Fruit fly (Drosophila melanogaster) whole organism, embryonic: ENCODE results near the gene CG15629.

Source experiments
- Adf1 ChIP-seq: fragments of 200-800 bp; sonication (Bioruptor generic); IDR thresholded peaks from 2 replicates; pipeline ENCODE4 v1.3.6; 2022; ENCODE audit warnings: missing biosample characterization, missing genetic modification characterization
- Atf-2 ChIP-seq: fragments of 200-800 bp; sonication (Bioruptor generic); optimal IDR thresholded peaks from 2 replicates; lab custom pipeline; 2016; ENCODE audit warnings: missing biosample characterization, missing genetic modification characterization
- BEAF-32 ChIP-seq: fragments of 200-800 bp; sonication (Bioruptor generic); optimal IDR thresholded peaks from 3 replicates; lab custom pipeline; 2017; ENCODE audit warnings: missing biosample characterization, missing genetic modification characterization, mild to moderate bottlenecking, moderate library complexity, missing genetic modification reagents
- CG11247 ChIP-seq: fragments of 200-800 bp; sonication (Bioruptor generic); IDR thresholded peaks from 2 replicates; pipeline ENCODE4 v1.3.6; 2022; ENCODE audit warnings: missing biosample characterization, missing genetic modification characterization
- CG12219 ChIP-seq: fragments of 200-800 bp; sonication (Bioruptor generic); optimal IDR thresholded peaks from 3 replicates; lab custom pipeline; 2018; ENCODE audit warnings: missing biosample characterization, mild to moderate bottlenecking, missing genetic modification characterization
- CG14860 ChIP-seq: fragments of 200-800 bp; sonication (Bioruptor generic); IDR thresholded peaks from 3 replicates; pipeline ENCODE4 v1.3.6; 2022; ENCODE audit warnings: missing biosample characterization, missing genetic modification characterization; ENCODE audit not compliant: partially characterized antibody
- CG16813 ChIP-seq: fragments of 200-800 bp; sonication (Bioruptor generic); IDR thresholded peaks from 3 replicates; pipeline ENCODE4 v1.3.6; 2022; ENCODE audit warnings: missing biosample characterization, missing genetic modification characterization; ENCODE audit not compliant: partially characterized antibody
- CG16863 ChIP-seq: fragments of 200-800 bp; sonication (Bioruptor generic); optimal IDR thresholded peaks from 3 replicates; lab custom pipeline; 2016; ENCODE audit warnings: missing biosample characterization, missing genetic modification characterization
- CG17359 ChIP-seq: fragments of 200-800 bp; sonication (Bioruptor generic); optimal IDR thresholded peaks from 3 replicates; lab custom pipeline; 2018; ENCODE audit warnings: missing biosample characterization, mild to moderate bottlenecking, missing genetic modification characterization, moderate library complexity
- CG17829 ChIP-seq: fragments of 200-800 bp; optimal IDR thresholded peaks from 2 replicates; lab custom pipeline; 2019; ENCODE audit warnings: missing biosample characterization, mild to moderate bottlenecking, missing genetic modification characterization, moderate library complexity
- CG2678 ChIP-seq: fragments of 200-800 bp; sonication (Bioruptor generic); optimal IDR thresholded peaks from 3 replicates; lab custom pipeline; 2019; ENCODE audit warnings: missing biosample characterization, mild to moderate bottlenecking, missing genetic modification characterization, moderate library complexity
- CG2889 ChIP-seq: fragments of 200-800 bp; sonication (Bioruptor generic); IDR thresholded peaks from 3 replicates; pipeline ENCODE4 v1.3.6; 2022; ENCODE audit warnings: missing biosample characterization, missing genetic modification characterization
- CG30431 ChIP-seq: fragments of 200-800 bp; sonication (Bioruptor generic); optimal IDR thresholded peaks from 2 replicates; lab custom pipeline; 2017; ENCODE audit warnings: missing biosample characterization, missing genetic modification characterization
- CG3726 ChIP-seq: fragments of 200-800 bp; sonication (Bioruptor generic); IDR thresholded peaks from 3 replicates; pipeline ENCODE4, ENCODE4 v1.3.6; 2022; ENCODE audit warnings: missing biosample characterization, missing genetic modification characterization
- CG7556 ChIP-seq: fragments of 200-800 bp; sonication (Bioruptor generic); optimal IDR thresholded peaks from 2 replicates; lab custom pipeline; 2017; ENCODE audit warnings: missing biosample characterization, mild to moderate bottlenecking, missing genetic modification characterization
- CG7963 ChIP-seq: fragments of 200-800 bp; sonication (Bioruptor generic); IDR thresholded peaks from 3 replicates; pipeline ENCODE4 v1.3.6; 2022; ENCODE audit warnings: missing biosample characterization, missing genetic modification characterization; ENCODE audit not compliant: partially characterized antibody
- CG8924 ChIP-seq: fragments of 200-800 bp; optimal IDR thresholded peaks from 3 replicates; lab custom pipeline; 2019; ENCODE audit warnings: missing biosample characterization, mild to moderate bottlenecking, missing genetic modification characterization, moderate library complexity
- CG9215 ChIP-seq: fragments of 200-800 bp; sonication (Bioruptor generic); IDR thresholded peaks from 2 replicates; pipeline ENCODE4 v1.3.6; 2022; ENCODE audit warnings: missing biosample characterization, missing genetic modification characterization
- Drgx ChIP-seq: fragments of 200-800 bp; sonication (Bioruptor generic); IDR thresholded peaks from 2 replicates; pipeline ENCODE4 v1.3.6; 2022; ENCODE audit warnings: missing biosample characterization, missing genetic modification characterization
- Gug ChIP-seq: fragments of 200-800 bp; sonication (Bioruptor generic); IDR thresholded peaks from 4 replicates; pipeline ENCODE4 v1.3.6; 2022; ENCODE audit warnings: missing biosample characterization, missing genetic modification characterization
- HLH4C ChIP-seq: fragments of 200-800 bp; sonication (Bioruptor generic); IDR thresholded peaks from 3 replicates; pipeline ENCODE4 v1.3.6; 2022; ENCODE audit warnings: missing biosample characterization, missing genetic modification characterization; ENCODE audit not compliant: partially characterized antibody
- Hand ChIP-seq: fragments of 200-800 bp; sonication (Bioruptor generic); optimal IDR thresholded peaks from 2 replicates; lab custom pipeline; 2017; ENCODE audit warnings: mild to moderate bottlenecking, missing biosample characterization, missing genetic modification reagents, missing genetic modification characterization
- Hr51 ChIP-seq, 2 experiments: fragments of 200-800 bp; sonication (Bioruptor generic); optimal IDR thresholded peaks; 2 replicates in 1 of 2; 3 replicates in 1 of 2; lab custom pipeline; 2016 to 2018; ENCODE audit warnings: missing biosample characterization in 2 of 2, missing genetic modification characterization in 2 of 2, mild to moderate bottlenecking in 1 of 2, moderate library complexity in 1 of 2
- Med ChIP-seq: fragments of 200-800 bp; sonication (Bioruptor generic); peaks from one replicate; lab custom pipeline; 2016; ENCODE audit warnings: missing biosample characterization, missing genetic modification characterization, mild to moderate bottlenecking, inconsistent platforms, moderate library complexity
- Pdp1 ChIP-seq, 2 experiments: fragments of 200-800 bp; sonication (Bioruptor generic); optimal IDR thresholded peaks; 3 replicates each; lab custom pipeline; 2016; ENCODE audit warnings: missing biosample characterization in 2 of 2, missing genetic modification characterization in 2 of 2, mild to moderate bottlenecking in 1 of 2, moderate library complexity in 1 of 2
- Rfx ChIP-seq: fragments of 200-800 bp; sonication (Bioruptor generic); IDR thresholded peaks from 2 replicates; pipeline ENCODE4 v1.3.6; 2022; ENCODE audit warnings: missing biosample characterization, missing genetic modification characterization
- bbx ChIP-seq: fragments of 200-800 bp; sonication (Bioruptor generic); IDR thresholded peaks from 2 replicates; pipeline ENCODE4 v1.3.6; 2022; ENCODE audit warnings: missing biosample characterization, missing genetic modification characterization; ENCODE audit not compliant: partially characterized antibody
- dysf ChIP-seq: fragments of 200-800 bp; sonication (Bioruptor generic); IDR thresholded peaks from 3 replicates; pipeline ENCODE4 v1.3.6; 2022; ENCODE audit warnings: missing biosample characterization, missing genetic modification characterization
- exex ChIP-seq: fragments of 200-800 bp; sonication (Bioruptor generic); optimal IDR thresholded peaks from 4 replicates; lab custom pipeline; 2018; ENCODE audit warnings: missing biosample characterization, mild to moderate bottlenecking, missing genetic modification characterization, moderate library complexity
- fd102C ChIP-seq: fragments of 200-800 bp; sonication (Bioruptor generic); optimal IDR thresholded peaks from 2 replicates; lab custom pipeline; 2018; ENCODE audit warnings: missing biosample characterization, mild to moderate bottlenecking, missing genetic modification characterization, moderate library complexity
- grau ChIP-seq: fragments of 200-800 bp; optimal IDR thresholded peaks from 3 replicates; lab custom pipeline; 2019; ENCODE audit warnings: missing biosample characterization, mild to moderate bottlenecking, missing genetic modification characterization, moderate library complexity
- insv ChIP-seq, 2 experiments: fragments of 200-800 bp; sonication (Bioruptor generic); optimal IDR thresholded peaks; 3 replicates each; lab custom pipeline; 2016 to 2018; ENCODE audit warnings: missing biosample characterization in 2 of 2, missing genetic modification characterization in 2 of 2
- kah ChIP-seq: fragments of 200-800 bp; sonication (Bioruptor generic); optimal IDR thresholded peaks from 2 replicates; lab custom pipeline; 2018; ENCODE audit warnings: missing biosample characterization, mild to moderate bottlenecking, missing genetic modification characterization
- ken ChIP-seq: fragments of 200-800 bp; sonication (Bioruptor generic); IDR thresholded peaks from 3 replicates; pipeline ENCODE4 v1.3.6; 2022; ENCODE audit warnings: missing biosample characterization, missing genetic modification characterization
- mam ChIP-seq: fragments of 200-800 bp; sonication (Bioruptor generic); optimal IDR thresholded peaks from 3 replicates; lab custom pipeline; 2016; ENCODE audit warnings: missing biosample characterization, missing genetic modification characterization
- row ChIP-seq: fragments of 200-800 bp; sonication (Bioruptor generic); IDR thresholded peaks from 3 replicates; pipeline ENCODE4 v1.3.6; 2022; ENCODE audit warnings: missing biosample characterization, missing genetic modification characterization
- slbo ChIP-seq: fragments of 200-800 bp; sonication (Bioruptor generic); IDR thresholded peaks from 2 replicates; pipeline ENCODE4 v1.3.6; 2022; ENCODE audit warnings: missing biosample characterization, missing genetic modification characterization
- sna ChIP-seq: fragments of 200-800 bp; sonication (Bioruptor generic); IDR thresholded peaks from 2 replicates; pipeline ENCODE4 v1.3.6; 2022; ENCODE audit warnings: missing biosample characterization, missing genetic modification characterization; ENCODE audit not compliant: partially characterized antibody
- sug ChIP-seq: fragments of 200-800 bp; optimal IDR thresholded peaks from 2 replicates; lab custom pipeline; 2019; ENCODE audit warnings: missing biosample characterization, mild to moderate bottlenecking, missing genetic modification characterization, moderate library complexity
- tgo ChIP-seq: fragments of 200-800 bp; sonication (Bioruptor generic); IDR thresholded peaks from 3 replicates; pipeline ENCODE4 v1.3.6; 2022; ENCODE audit warnings: missing biosample characterization, missing genetic modification characterization
- trh ChIP-seq: fragments of 200-800 bp; sonication (Bioruptor generic); optimal IDR thresholded peaks from 2 replicates; lab custom pipeline; 2016; ENCODE audit warnings: missing biosample characterization, missing genetic modification characterization
- wor ChIP-seq: fragments of 200-800 bp; sonication (Bioruptor generic); IDR thresholded peaks from 2 replicates; pipeline ENCODE4 v1.3.6; 2022; ENCODE audit warnings: missing biosample characterization, missing genetic modification characterization
- zf30C ChIP-seq: fragments of 200-800 bp; sonication (Bioruptor generic); optimal IDR thresholded peaks from 3 replicates; lab custom pipeline; 2018; ENCODE audit warnings: missing biosample characterization, mild to moderate bottlenecking, missing genetic modification characterization
- zfh1 ChIP-seq: fragments of 200-800 bp; sonication (Bioruptor generic); IDR thresholded peaks from 3 replicates; pipeline ENCODE4 v1.3.6; 2022; ENCODE audit warnings: missing biosample characterization, missing genetic modification characterization

Gene CG15629

DNA sequence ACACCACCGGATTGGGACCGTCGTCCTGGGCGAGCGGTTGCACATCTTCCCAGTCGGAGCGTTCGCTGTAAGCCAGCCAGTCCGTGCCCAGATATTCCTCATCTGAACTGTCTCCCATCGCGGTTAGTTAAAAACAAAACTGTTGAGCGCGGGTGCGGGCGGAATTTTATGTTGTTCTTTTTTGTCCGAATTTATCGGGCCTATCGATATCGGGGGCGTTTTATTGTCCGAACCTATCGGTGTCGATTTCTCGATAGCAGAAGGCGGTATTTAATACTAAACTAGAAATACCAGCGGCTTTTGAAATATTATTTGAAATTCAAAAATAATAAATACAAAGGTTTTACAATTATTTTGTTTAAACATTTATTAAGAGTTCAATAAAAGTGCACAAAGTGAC lies 17.7 kb downstream of the CG15629 start, which contains the start of gene Fnta (continued):
- TF ChIP-seq BEAF-32 (peak; percentile 54), CG16813 (GFP tag; lab: Robert Waterston, UW) (peak; percentile 75), CG11247 (no peak), CG7963 (GFP tag; lab: Robert Waterston, UW) (peak; percentile 86; the same call in 2 of the 3 replicates), CG17829 (tag; lab: Kevin White, UChicago) (peak; percentile 32), bbx (GFP tag; lab: Robert Waterston, UW) (peak; percentile 96), trh (no peak), Rfx (GFP tag; lab: Robert Waterston, UW) (no peak), CG14860 (GFP tag; lab: Robert Waterston, UW) (peak; percentile 81; the same call in 2 of the 3 replicates), sna (GFP tag; lab: Robert Waterston, UW) (peak; percentile 89), fd102C (GFP tag; lab: Kevin White, UChicago) (no peak)

DNA sequence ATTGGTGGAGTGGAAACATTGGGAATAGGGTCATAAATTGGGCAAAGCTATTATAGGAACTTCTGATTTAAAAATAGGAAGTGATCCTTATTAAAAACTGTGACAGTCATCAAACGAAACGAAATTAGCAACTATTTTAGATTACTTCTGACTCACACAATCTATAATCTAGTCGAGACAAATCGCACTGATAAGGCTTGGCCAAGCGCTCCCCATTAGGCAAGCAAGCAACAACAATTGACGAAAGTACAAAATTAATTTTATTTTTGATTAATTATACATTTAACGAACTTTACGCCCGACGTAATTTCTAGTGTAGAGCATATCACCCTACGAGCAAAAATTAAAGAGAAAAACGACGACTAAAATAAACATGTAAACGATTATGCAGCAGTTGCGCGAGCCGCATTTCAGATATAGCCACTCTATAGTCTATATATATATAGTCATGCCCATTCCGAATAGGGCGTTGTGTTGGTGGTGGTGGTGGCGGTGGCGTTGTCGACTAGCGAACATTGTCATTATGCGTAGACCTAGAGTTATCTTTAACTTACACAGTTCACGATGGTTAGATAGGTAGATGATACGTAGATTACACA lies 22.4 kb downstream of the CG15629 start, which contains the start of gene Ir25a:
Gene Ir25a, minus strand, starts transcription at position 210 of the 599 bp plus-strand sequence.
- peak; percentile 80 for TF ChIP-seq exex
- TF ChIP-seq Med (GFP tag; lab: Kevin White, UChicago) = peak; percentile 58
- TF ChIP-seq ken (GFP tag; lab: Robert Waterston, UW) = no peak
- TF ChIP-seq Pdp1 (GFP tag; optimal IDR thresholded peaks at IDR 0.05; lab: Kevin White, UChicago) = peak in 1 of 2 experiments; percentile 71
- TF ChIP-seq Atf-2 = no peak
- TF ChIP-seq Adf1 (GFP tag; lab: Robert Waterston, UW) = no peak
- TF ChIP-seq CG2889 (GFP tag; lab: Robert Waterston, UW) = no peak
- TF ChIP-seq insv (GFP tag; optimal IDR thresholded peaks at IDR 0.05; lab: Kevin White, UChicago) = no peak
- peak; percentile 20 for TF ChIP-seq sug (tag; lab: Kevin White, UChicago)

DNA sequence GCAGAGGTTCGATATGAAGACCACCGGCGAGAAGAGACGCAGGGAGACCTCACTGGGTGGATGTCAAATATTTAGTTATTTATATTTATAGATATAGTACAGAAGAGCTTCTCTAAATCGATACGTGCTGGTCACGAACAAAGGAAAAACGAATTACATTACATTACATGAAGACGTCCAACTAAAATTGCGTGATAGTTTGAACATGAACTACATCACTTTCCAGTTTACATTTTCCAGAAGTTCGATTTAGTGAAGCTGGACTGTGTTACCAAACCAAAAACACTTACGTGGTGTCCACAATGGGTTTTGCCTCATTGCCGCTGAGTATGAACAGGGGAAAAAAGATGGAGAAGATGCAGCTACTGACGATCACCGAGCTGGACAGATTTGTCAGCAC lies 23.4 kb downstream of the CG15629 start:
- peak; percentile 6; the same call in 1 of the 4 replicates for TF ChIP-seq Gug (GFP tag; lab: Robert Waterston, UW)
- peak; percentile 58 for TF ChIP-seq Med (GFP tag; lab: Kevin White, UChicago)
- TF ChIP-seq Drgx (GFP tag; lab: Robert Waterston, UW) = peak; percentile 29; the same call in 1 of the 2 replicates
- no peak for TF ChIP-seq mam
- TF ChIP-seq grau = peak; percentile 49
- TF ChIP-seq CG2678 (tag; lab: Kevin White, UChicago) = peak; percentile 3
- TF ChIP-seq CG9215 (GFP tag; lab: Robert Waterston, UW) = no peak
- no peak for TF ChIP-seq CG7556 (GFP tag; lab: Kevin White, UChicago)
- TF ChIP-seq wor (GFP tag; lab: Robert Waterston, UW) = no peak
- TF ChIP-seq row (GFP tag; lab: Robert Waterston, UW) = peak; percentile 41; the same call in 2 of the 3 replicates
- TF ChIP-seq CG16863 (GFP tag; lab: Kevin White, UChicago) = no peak
- peak in 1 of 2 experiments; percentile 14 for TF ChIP-seq Pdp1 (GFP tag; optimal IDR thresholded peaks at IDR 0.05; lab: Kevin White, UChicago)
- TF ChIP-seq slbo (GFP tag; lab: Robert Waterston, UW) = peak; percentile 22; the same call in 1 of the 2 replicates

DNA sequence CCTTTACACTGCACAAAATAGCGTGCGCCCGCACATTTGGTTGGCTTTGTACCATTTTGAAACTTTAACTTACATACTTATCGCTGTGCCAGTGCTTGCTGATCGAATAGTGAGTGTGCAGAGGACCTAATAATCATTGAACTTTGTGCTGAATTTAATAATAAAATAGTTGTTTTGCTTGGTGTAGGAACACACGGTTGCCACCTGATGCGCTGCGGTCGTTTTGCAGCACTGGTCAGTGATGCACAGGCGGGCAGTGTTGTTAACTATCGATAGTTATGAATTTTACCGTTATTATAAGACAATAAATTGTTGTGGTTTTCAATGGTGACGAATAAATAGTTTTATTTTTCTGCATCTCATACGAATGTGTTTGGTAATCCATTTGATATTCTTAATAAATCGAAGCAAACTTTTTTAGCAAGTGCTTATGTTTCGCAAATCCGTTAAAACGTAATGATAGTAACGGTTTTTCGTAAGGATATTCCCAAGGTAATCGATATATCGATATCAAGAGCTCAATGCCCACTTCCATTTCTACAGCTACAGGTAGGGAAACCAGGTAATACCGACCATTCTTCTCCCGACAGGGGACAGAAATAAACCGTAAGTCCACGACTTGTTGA lies 25.1 kb downstream of the CG15629 start, which contains the start of the genes tank and CG12194:
Gene tank, minus strand, starts transcription at position 228 of the 626 bp plus-strand sequence.
Gene CG12194, plus strand, starts transcription at position 576 of the 626 bp plus-strand sequence.
- TF ChIP-seq zfh1 = peak; percentile 100
- TF ChIP-seq CG17359 (tag; lab: Kevin White, UChicago) = peak; percentile 99
- peak; percentile 100 for TF ChIP-seq CG30431 (GFP tag; lab: Kevin White, UChicago)
- TF ChIP-seq Hand (GFP tag; lab: Kevin White, UChicago) = peak; percentile 94
- TF ChIP-seq dysf (GFP tag; lab: Robert Waterston, UW) = peak; percentile 99
- peak; percentile 99 for TF ChIP-seq Hr51 (GFP tag; optimal IDR thresholded peaks at IDR 0.05; lab: Kevin White, UChicago)
- TF ChIP-seq zf30C (GFP tag; lab: Kevin White, UChicago) = peak; percentile 96
- TF ChIP-seq CG12219 = peak; percentile 99
- peak; percentile 99 for TF ChIP-seq CG3726 (GFP tag; lab: Robert Waterston, UW)
- peak; percentile 98 for TF ChIP-seq CG8924 (tag; lab: Kevin White, UChicago)
- TF ChIP-seq kah = peak; percentile 84
- peak; percentile 99 for TF ChIP-seq tgo
- TF ChIP-seq HLH4C = peak; percentile 73
